Fruit fly (Drosophila melanogaster) whole organism, embryonic: ENCODE measurements around the gene CG42554.

ENCODE experiments used
- Bteb2 ChIP-seq: fragments of 200-800 bp; sonication (Bioruptor generic); optimal IDR thresholded peaks from 2 replicates; lab custom pipeline; 2016; ENCODE audit warnings: missing biosample characterization, missing genetic modification characterization
- CG11695 ChIP-seq: fragments of 200-800 bp; sonication (Bioruptor generic); IDR thresholded peaks from 3 replicates; pipeline ENCODE4 v1.3.6; 2022; ENCODE audit warnings: missing biosample characterization, missing genetic modification characterization
- CG18764 ChIP-seq: fragments of 200-800 bp; sonication (Bioruptor generic); optimal IDR thresholded peaks from 3 replicates; lab custom pipeline; 2016; ENCODE audit warnings: missing biosample characterization, missing genetic modification characterization
- CG2678 ChIP-seq: fragments of 200-800 bp; sonication (Bioruptor generic); optimal IDR thresholded peaks from 3 replicates; lab custom pipeline; 2019; ENCODE audit warnings: missing biosample characterization, mild to moderate bottlenecking, missing genetic modification characterization, moderate library complexity
- CG3065 ChIP-seq: fragments of 200-800 bp; sonication (Bioruptor generic); optimal IDR thresholded peaks from 2 replicates; lab custom pipeline; 2016; ENCODE audit warnings: missing biosample characterization, missing genetic modification characterization
- CG31365 ChIP-seq: fragments of 200-800 bp; sonication (Bioruptor generic); optimal IDR thresholded peaks from 2 replicates; lab custom pipeline; 2018; ENCODE audit warnings: missing biosample characterization, mild to moderate bottlenecking, missing genetic modification characterization
- CG3407 ChIP-seq: fragments of 200-800 bp; sonication (Bioruptor generic); optimal IDR thresholded peaks from 2 replicates; lab custom pipeline; 2018; ENCODE audit warnings: missing biosample characterization, mild to moderate bottlenecking, missing genetic modification characterization
- CG5245 ChIP-seq: fragments of 200-800 bp; sonication (Bioruptor generic); optimal IDR thresholded peaks from 3 replicates; lab custom pipeline; 2016; ENCODE audit warnings: missing biosample characterization, missing genetic modification characterization
- CG7786 ChIP-seq: fragments of 200-800 bp; sonication (Bioruptor generic); optimal IDR thresholded peaks from 2 replicates; lab custom pipeline; 2016; ENCODE audit warnings: missing biosample characterization, missing genetic modification characterization
- CG7963 ChIP-seq: fragments of 200-800 bp; sonication (Bioruptor generic); IDR thresholded peaks from 3 replicates; pipeline ENCODE4 v1.3.6; 2022; ENCODE audit warnings: missing biosample characterization, missing genetic modification characterization; ENCODE audit not compliant: partially characterized antibody
- CG8290 ChIP-seq, 3 experiments: fragments of 200-800 bp; sonication (Bioruptor generic); optimal IDR thresholded peaks; 2 replicates each; lab custom pipeline; 2016 to 2019; ENCODE audit warnings: missing biosample characterization in 3 of 3, missing genetic modification characterization in 3 of 3, mild to moderate bottlenecking in 2 of 3, moderate library complexity in 1 of 3
- CG8478 ChIP-seq: fragments of >200 bp; optimal IDR thresholded peaks from 2 replicates; lab custom pipeline; 2018
- CG9437 ChIP-seq: fragments of 200-800 bp; sonication (Bioruptor generic); optimal IDR thresholded peaks from 2 replicates; lab custom pipeline; 2018; ENCODE audit warnings: missing biosample characterization, mild to moderate bottlenecking, missing genetic modification characterization
- CG9727 ChIP-seq: fragments of 200-800 bp; sonication (Bioruptor generic); optimal IDR thresholded peaks from 3 replicates; lab custom pipeline; 2017; ENCODE audit warnings: missing biosample characterization, mild to moderate bottlenecking, missing genetic modification characterization
- D19A ChIP-seq: fragments of 200-800 bp; optimal IDR thresholded peaks from 3 replicates; lab custom pipeline; 2019; ENCODE audit warnings: missing biosample characterization, mild to moderate bottlenecking, missing genetic modification characterization, moderate library complexity
- Dek ChIP-seq: fragments of 200-800 bp; sonication (Bioruptor generic); optimal IDR thresholded peaks from 3 replicates; lab custom pipeline; 2019; ENCODE audit warnings: missing biosample characterization, mild to moderate bottlenecking, missing genetic modification characterization, moderate library complexity
- Dip2 ChIP-seq: fragments of 200-800 bp; sonication (Bioruptor generic); IDR thresholded peaks from 2 replicates; pipeline ENCODE4 v1.3.6; 2022; ENCODE audit warnings: missing biosample characterization, missing genetic modification characterization
- Dip3 ChIP-seq: fragments of 200-800 bp; sonication (Bioruptor generic); optimal IDR thresholded peaks from 3 replicates; lab custom pipeline; 2016; ENCODE audit warnings: missing biosample characterization, missing genetic modification characterization
- Fer1 ChIP-seq: fragments of 200-800 bp; sonication (Bioruptor generic); optimal IDR thresholded peaks from 2 replicates; lab custom pipeline; 2017; ENCODE audit warnings: missing biosample characterization, mild to moderate bottlenecking, missing genetic modification characterization
- HHEX ChIP-seq: fragments of 200-800 bp; sonication (Bioruptor generic); optimal IDR thresholded peaks from 3 replicates; lab custom pipeline; 2017; ENCODE audit warnings: missing biosample characterization, mild to moderate bottlenecking, missing genetic modification characterization, missing genetic modification reagents
- HLH4C ChIP-seq: fragments of 200-800 bp; sonication (Bioruptor generic); IDR thresholded peaks from 3 replicates; pipeline ENCODE4 v1.3.6; 2022; ENCODE audit warnings: missing biosample characterization, missing genetic modification characterization; ENCODE audit not compliant: partially characterized antibody
- Hsf ChIP-seq: fragments of 200-800 bp; sonication (Bioruptor generic); optimal IDR thresholded peaks from 3 replicates; lab custom pipeline; 2016; ENCODE audit warnings: missing biosample characterization, missing genetic modification characterization
- MTF-1 ChIP-seq: fragments of 200-800 bp; sonication (Bioruptor generic); optimal IDR thresholded peaks from 2 replicates; lab custom pipeline; 2018; ENCODE audit warnings: missing biosample characterization, mild to moderate bottlenecking, missing genetic modification characterization, borderline replicate concordance
- Oli ChIP-seq: fragments of 200-800 bp; sonication (Bioruptor generic); optimal IDR thresholded peaks from 2 replicates; lab custom pipeline; 2018; ENCODE audit warnings: missing biosample characterization, mild to moderate bottlenecking, missing genetic modification characterization, moderate library complexity
- PHDP ChIP-seq: fragments of 200-800 bp; sonication (Bioruptor generic); optimal IDR thresholded peaks from 3 replicates; lab custom pipeline; 2018; ENCODE audit warnings: missing biosample characterization, mild to moderate bottlenecking, missing genetic modification characterization, moderate library complexity
- Scr ChIP-seq: fragments of 200-800 bp; sonication (Bioruptor generic); IDR thresholded peaks from 2 replicates; pipeline ENCODE4 v1.3.6; 2022; ENCODE audit warnings: missing biosample characterization, missing genetic modification characterization; ENCODE audit not compliant: partially characterized antibody
- ash1 ChIP-seq: fragments of 200-800 bp; sonication (Bioruptor generic); optimal IDR thresholded peaks from 2 replicates; lab custom pipeline; 2018; ENCODE audit warnings: missing biosample characterization, mild to moderate bottlenecking, missing genetic modification characterization
- bcd ChIP-seq: fragments of 200-800 bp; sonication (Bioruptor generic); optimal IDR thresholded peaks from 2 replicates; lab custom pipeline; 2017; ENCODE audit warnings: missing biosample characterization, mild to moderate bottlenecking, missing genetic modification characterization
- bigmax ChIP-seq: fragments of 200-800 bp; sonication (Bioruptor generic); optimal IDR thresholded peaks from 2 replicates; lab custom pipeline; 2018; ENCODE audit warnings: missing biosample characterization, mild to moderate bottlenecking, missing genetic modification characterization
- cad ChIP-seq: fragments of >200 bp; optimal IDR thresholded peaks from 2 replicates; lab custom pipeline; 2017; ENCODE audit warnings: missing biosample characterization, missing genetic modification characterization
- da ChIP-seq: fragments of 200-800 bp; sonication (Bioruptor generic); optimal IDR thresholded peaks from 2 replicates; lab custom pipeline; 2016; ENCODE audit warnings: missing biosample characterization, missing genetic modification characterization
- dan ChIP-seq: fragments of 200-800 bp; sonication (Bioruptor generic); IDR thresholded peaks from 2 replicates; pipeline ENCODE4 v1.3.6; 2022; ENCODE audit warnings: missing biosample characterization, missing genetic modification characterization
- disco-r ChIP-seq: fragments of 200-800 bp; sonication (Bioruptor generic); optimal IDR thresholded peaks from 2 replicates; lab custom pipeline; 2016; ENCODE audit warnings: missing biosample characterization, missing genetic modification characterization
- dysf ChIP-seq: fragments of 200-800 bp; sonication (Bioruptor generic); IDR thresholded peaks from 3 replicates; pipeline ENCODE4 v1.3.6; 2022; ENCODE audit warnings: missing biosample characterization, missing genetic modification characterization
- exex ChIP-seq: fragments of 200-800 bp; sonication (Bioruptor generic); optimal IDR thresholded peaks from 4 replicates; lab custom pipeline; 2018; ENCODE audit warnings: missing biosample characterization, mild to moderate bottlenecking, missing genetic modification characterization, moderate library complexity
- gce ChIP-seq: fragments of 200-800 bp; sonication (Bioruptor generic); IDR thresholded peaks from 3 replicates; pipeline ENCODE4 v1.3.6; 2022; ENCODE audit warnings: missing biosample characterization, missing genetic modification characterization
- gfzf ChIP-seq: fragments of 200-800 bp; sonication (Bioruptor generic); optimal IDR thresholded peaks from 2 replicates; lab custom pipeline; 2016; ENCODE audit warnings: missing biosample characterization, mild to moderate bottlenecking, missing genetic modification characterization, moderate library complexity
- ham ChIP-seq: fragments of 200-800 bp; sonication (Bioruptor generic); IDR thresholded peaks from 2 replicates; pipeline ENCODE4 v1.3.6; 2022; ENCODE audit warnings: missing biosample characterization, missing genetic modification characterization
- her ChIP-seq: fragments of 200-800 bp; sonication (Bioruptor generic); optimal IDR thresholded peaks from 2 replicates; lab custom pipeline; 2016; ENCODE audit warnings: missing biosample characterization, missing genetic modification characterization
- lola ChIP-seq, 3 experiments: fragments of >200 bp in 2 of 3; fragments of 200-800 bp in 1 of 3; sonication (Bioruptor generic) in 1 of 3; optimal IDR thresholded peaks; 2 replicates each; lab custom pipeline; 2017 to 2019; ENCODE audit warnings: missing biosample characterization in 3 of 3, missing genetic modification characterization in 3 of 3, mild to moderate bottlenecking in 1 of 3, moderate library complexity in 1 of 3
- nmo ChIP-seq: fragments of 200-800 bp; sonication (Bioruptor generic); optimal IDR thresholded peaks from 2 replicates; lab custom pipeline; 2018; ENCODE audit warnings: missing biosample characterization, mild to moderate bottlenecking, missing genetic modification characterization, moderate library complexity
- nom ChIP-seq: fragments of 200-800 bp; sonication (Bioruptor generic); optimal IDR thresholded peaks from 2 replicates; lab custom pipeline; 2017; ENCODE audit warnings: missing biosample characterization, missing genetic modification characterization, mild to moderate bottlenecking, moderate library complexity, missing genetic modification reagents
- oc ChIP-seq: fragments of 200-800 bp; sonication (Bioruptor generic); optimal IDR thresholded peaks from 2 replicates; lab custom pipeline; 2018; ENCODE audit warnings: missing biosample characterization, mild to moderate bottlenecking, missing genetic modification characterization, moderate library complexity
- pnt ChIP-seq: fragments of 200-800 bp; sonication (Bioruptor generic); optimal IDR thresholded peaks from 3 replicates; lab custom pipeline; 2016; ENCODE audit warnings: missing biosample characterization, missing genetic modification characterization
- ranshi ChIP-seq: fragments of 200-800 bp; sonication (Bioruptor generic); IDR thresholded peaks from 2 replicates; pipeline ENCODE4 v1.3.6; 2022; ENCODE audit warnings: missing biosample characterization, missing genetic modification characterization
- sisA ChIP-seq: fragments of 200-800 bp; sonication (Bioruptor generic); IDR thresholded peaks from 2 replicates; pipeline ENCODE4 v1.3.6; 2022; ENCODE audit warnings: missing biosample characterization, missing genetic modification characterization
- sob ChIP-seq: fragments of 200-800 bp; sonication (Bioruptor generic); IDR thresholded peaks from 2 replicates; pipeline ENCODE4 v1.3.6; 2022; ENCODE audit warnings: missing biosample characterization, missing genetic modification characterization
- sug ChIP-seq: fragments of 200-800 bp; optimal IDR thresholded peaks from 2 replicates; lab custom pipeline; 2019; ENCODE audit warnings: missing biosample characterization, mild to moderate bottlenecking, missing genetic modification characterization, moderate library complexity
- z ChIP-seq: fragments of 200-800 bp; sonication (Bioruptor generic); IDR thresholded peaks from 3 replicates; pipeline ENCODE4 v1.3.6; 2022; ENCODE audit warnings: missing biosample characterization, missing genetic modification characterization

CG42554 gene

dm6 chr3L:796926-797802 lies 38.3 kb upstream of the CG42554 start (continued):
- TF ChIP-seq Hsf (GFP tag; lab: Kevin White, UChicago) (no peak), disco-r (GFP tag; lab: Kevin White, UChicago) (no peak), oc (tag; lab: Kevin White, UChicago) (no peak), pnt (GFP tag; lab: Kevin White, UChicago) (no peak), MTF-1 (GFP tag; lab: Kevin White, UChicago) (no peak), HLH4C (GFP tag; lab: Robert Waterston, UW) (no peak), z (GFP tag; lab: Robert Waterston, UW) (no peak), bcd (GFP tag; lab: Kevin White, UChicago) (peak; percentile 26), her (GFP tag; lab: Kevin White, UChicago) (no peak), CG9437 (GFP tag; lab: Kevin White, UChicago) (no peak), CG7786 (GFP tag; lab: Kevin White, UChicago) (no peak), Bteb2 (no peak), CG31365 (no peak), PHDP (peak; percentile 54), Oli (tag; lab: Kevin White, UChicago) (peak; percentile 50), cad (GFP tag; lab: Kevin White, UChicago) (no peak), gce (no peak), ash1 (GFP tag; lab: Kevin White, UChicago) (no peak), Dek (tag; lab: Kevin White, UChicago) (peak; percentile 39), CG3407 (GFP tag; lab: Kevin White, UChicago) (no peak), bigmax (GFP tag; lab: Kevin White, UChicago) (no peak), da (GFP tag; lab: Kevin White, UChicago) (no peak), CG8290 (GFP tag; optimal IDR thresholded peaks at IDR 0.05; lab: Kevin White, UChicago) (no peak), CG8290 (tag; optimal IDR thresholded peaks at IDR 0.05; lab: Kevin White, UChicago) (no peak), Dip2 (GFP tag; lab: Robert Waterston, UW) (no peak), sug (tag; lab: Kevin White, UChicago) (no peak), sob (GFP tag; lab: Robert Waterston, UW) (peak; percentile 78), Scr (GFP tag; lab: Robert Waterston, UW) (no peak), ranshi (peak; percentile 48; the same call in 1 of the 2 replicates), CG7963 (GFP tag; lab: Robert Waterston, UW) (no peak), Fer1 (GFP tag; lab: Kevin White, UChicago) (peak; percentile 78), dysf (GFP tag; lab: Robert Waterston, UW) (peak; percentile 80), Dip3 (GFP tag; lab: Kevin White, UChicago) (no peak), dan (GFP tag; lab: Robert Waterston, UW) (no peak), exex (tag; lab: Kevin White, UChicago) (no peak), CG2678 (tag; lab: Kevin White, UChicago) (peak; percentile 84), CG11695 (GFP tag; lab: Robert Waterston, UW) (peak; percentile 72), D19A (tag; lab: Kevin White, UChicago) (peak; percentile 68), nom (GFP tag; lab: Kevin White, UChicago) (no peak), CG8478 (lab: Kevin White, UChicago) (no peak), CG5245 (GFP tag; lab: Kevin White, UChicago) (no peak), CG9727 (peak; percentile 50), ham (GFP tag; lab: Robert Waterston, UW) (no peak), CG3065 (GFP tag; lab: Kevin White, UChicago) (no peak), lola (GFP tag; optimal IDR thresholded peaks at IDR 0.05; lab: Kevin White, UChicago) (no peak), gfzf (GFP tag; lab: Kevin White, UChicago) (no peak), sisA (GFP tag; lab: Robert Waterston, UW) (peak; percentile 65), CG18764 (GFP tag; lab: Kevin White, UChicago) (no peak), nmo (GFP tag; lab: Kevin White, UChicago) (peak; percentile 17), HHEX (peak; percentile 55)
